Fruit fly (Drosophila melanogaster) whole organism: ENCODE data around the gene grsm.

ENCODE experiments used
- CG8478 ChIP-seq: fragments of >200 bp; optimal IDR thresholded peaks from 2 replicates; lab custom pipeline; 2018; ENCODE audit warnings: inconsistent platforms
- Dll ChIP-seq: fragments of >200 bp; optimal IDR thresholded peaks from 2 replicates; lab custom pipeline; 2017
- EcR ChIP-seq, 2 experiments: fragments of >200 bp; optimal IDR thresholded peaks; 2 replicates each; lab custom pipeline; 2017; ENCODE audit warnings: missing biosample characterization in 2 of 2, missing genetic modification characterization in 2 of 2, missing genetic modification reagents in 2 of 2
- pan ChIP-seq: fragments of >200 bp; optimal IDR thresholded peaks from 2 replicates; lab custom pipeline; 2017
- psq ChIP-seq: fragments of >200 bp; optimal IDR thresholded peaks from 2 replicates; lab custom pipeline; 2017
- usp ChIP-seq: fragments of >200 bp; optimal IDR thresholded peaks from 2 replicates; lab custom pipeline; 2017; ENCODE audit warnings: missing biosample characterization, missing genetic modification characterization, mixed read lengths

The grsm gene

DNA sequence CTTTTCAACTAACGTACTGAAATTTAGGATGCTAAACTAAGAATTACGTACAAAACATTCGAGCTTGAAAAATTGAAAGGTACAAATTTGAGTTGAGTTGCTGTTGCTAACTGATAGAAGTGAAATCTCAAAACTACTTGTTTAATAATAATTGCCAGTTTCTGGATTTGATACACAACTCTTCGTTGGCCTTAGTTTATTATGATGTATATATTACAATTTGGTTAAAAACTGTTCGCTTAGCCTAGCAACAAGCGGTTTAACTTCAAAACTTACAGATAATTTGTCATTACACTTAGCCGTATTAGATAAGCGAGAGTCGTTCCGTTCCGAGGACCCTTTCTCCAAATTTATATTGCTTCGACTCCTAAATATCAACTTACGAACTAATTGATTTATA lies at the start of gene grsm, which contains the start of gene CG14384:
Gene grsm (minus strand): TSS at position 101 of the 400 bp plus-strand sequence.
Gene CG14384 (minus strand): TSS at position 101 of the 400 bp plus-strand sequence.
- TF ChIP-seq psq (lab: Kevin White, UChicago) (no peak), pan (lab: Kevin White, UChicago) (no peak), usp (GFP tag; lab: Kevin White, UChicago) (no peak), EcR (GFP tag; optimal IDR thresholded peaks at IDR 0.05; lab: Kevin White, UChicago) (no peak), Dll (no peak)

dm6 chr3R:13015811-13016766 lies 48.6 kb upstream of the grsm start:
- TF ChIP-seq usp (GFP tag; lab: Kevin White, UChicago) (no peak), Dll (no peak), EcR (GFP tag; optimal IDR thresholded peaks at IDR 0.05; lab: Kevin White, UChicago) (no peak), psq (lab: Kevin White, UChicago) (no peak), CG8478 (lab: Kevin White, UChicago) (no peak), pan (lab: Kevin White, UChicago) (no peak)

- TF ChIP-seq pan (lab: Kevin White, UChicago) (no peak), CG8478 (lab: Kevin White, UChicago) (no peak), EcR (GFP tag; optimal IDR thresholded peaks at IDR 0.05; lab: Kevin White, UChicago) (no peak), psq (lab: Kevin White, UChicago) (no peak), Dll (no peak), usp (GFP tag; lab: Kevin White, UChicago) (no peak)
These were observed 47.9 kb upstream of the grsm start for dm6 chr3R:13015402-13015801.

DNA sequence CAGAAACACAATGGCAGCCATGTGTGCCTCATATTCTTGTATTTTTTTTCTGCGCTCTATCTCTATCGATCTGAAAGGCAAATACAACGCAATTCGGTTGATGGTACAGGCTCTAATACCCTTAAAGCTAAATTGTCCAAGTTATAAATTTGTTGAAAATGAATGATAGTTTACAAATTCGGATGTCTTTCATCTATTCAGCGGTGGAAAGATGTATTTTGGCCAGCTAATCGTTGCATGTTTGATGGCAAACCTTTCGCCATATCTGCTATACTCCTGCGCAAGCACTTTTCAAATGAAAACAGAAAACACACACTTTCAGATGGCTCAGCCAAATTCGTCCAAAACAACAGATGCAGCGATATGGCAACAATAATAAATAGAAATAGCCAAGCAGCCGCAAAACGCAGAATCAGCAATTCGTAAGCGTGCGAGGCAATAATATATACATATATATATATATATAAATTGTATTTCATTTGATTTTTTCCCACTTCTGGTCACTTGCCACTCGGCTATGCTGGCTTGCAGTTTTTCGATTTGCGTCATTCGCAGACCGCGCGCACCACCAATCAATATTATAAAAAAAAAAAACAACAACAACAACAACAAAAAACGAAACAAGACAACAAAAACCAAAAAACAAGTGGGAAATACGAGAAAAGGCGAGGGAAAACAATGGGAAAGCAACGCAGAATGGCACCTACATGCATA lies 46.8 kb upstream of the grsm start:
- no peak for TF ChIP-seq CG8478 (lab: Kevin White, UChicago)
- TF ChIP-seq usp (GFP tag; lab: Kevin White, UChicago), result no peak
- TF ChIP-seq psq (lab: Kevin White, UChicago), result no peak
- TF ChIP-seq Dll, result no peak
- TF ChIP-seq pan (lab: Kevin White, UChicago), result no peak
- no peak for TF ChIP-seq EcR (GFP tag; optimal IDR thresholded peaks at IDR 0.05; lab: Kevin White, UChicago)

- no peak for TF ChIP-seq Dll
- no peak for TF ChIP-seq psq (lab: Kevin White, UChicago)
- no peak for TF ChIP-seq CG8478 (lab: Kevin White, UChicago)
- no peak for TF ChIP-seq pan (lab: Kevin White, UChicago)
- no peak for TF ChIP-seq usp (GFP tag; lab: Kevin White, UChicago)
- no peak for TF ChIP-seq EcR (GFP tag; optimal IDR thresholded peaks at IDR 0.05; lab: Kevin White, UChicago)
These were observed 45.5 kb upstream of the grsm start for dm6 chr3R:13012990-13013389.

DNA sequence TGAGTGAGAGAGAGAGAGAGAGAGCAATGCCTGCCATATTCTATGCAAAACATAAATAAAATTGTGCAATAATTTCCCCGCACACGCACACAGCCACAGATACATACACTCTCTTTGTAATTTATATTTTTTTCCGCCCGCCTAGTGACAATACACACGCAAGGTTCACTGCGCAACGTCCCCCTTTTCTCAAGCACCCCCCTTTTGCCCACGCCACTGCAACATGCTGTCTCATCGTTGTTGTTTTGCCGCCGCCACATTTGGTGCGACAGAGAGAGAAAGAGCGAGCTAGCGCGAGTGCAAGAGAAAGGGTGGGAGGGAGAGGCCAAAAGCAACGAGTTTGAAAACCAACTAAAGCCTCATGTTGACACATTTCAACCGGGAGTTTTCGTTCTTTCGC lies 44.8 kb upstream of the grsm start:
- TF ChIP-seq CG8478 (lab: Kevin White, UChicago) (peak; percentile 85), EcR (GFP tag; optimal IDR thresholded peaks at IDR 0.05; lab: Kevin White, UChicago) (peak in 1 of 2 experiments; percentile 3), pan (lab: Kevin White, UChicago) (no peak), Dll (peak; percentile 29)

DNA sequence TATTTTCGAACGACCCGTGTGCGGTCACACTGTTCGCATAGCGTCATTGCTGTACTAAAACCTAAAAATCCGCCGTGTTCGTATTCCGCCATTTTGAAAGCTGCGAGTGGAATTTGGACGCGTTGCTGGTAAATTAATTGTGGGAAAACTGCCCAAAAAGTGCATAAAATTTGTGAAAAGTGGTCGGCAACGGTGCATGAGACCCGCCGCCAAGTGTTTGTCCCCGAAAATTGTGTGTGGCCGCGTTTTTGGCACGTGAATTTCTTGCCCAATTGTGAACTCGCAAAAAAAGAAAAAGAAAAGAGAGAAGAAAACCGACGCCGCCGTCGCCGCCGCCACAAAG lies 44.1 kb upstream of the grsm start, which contains the start of gene CtBP:
Gene CtBP (plus strand): TSS at position 29 of the 343 bp plus-strand sequence.
- TF ChIP-seq pan (lab: Kevin White, UChicago) (no peak), CG8478 (lab: Kevin White, UChicago) (no peak), usp (GFP tag; lab: Kevin White, UChicago) (no peak), psq (lab: Kevin White, UChicago) (no peak), Dll (no peak), EcR (GFP tag; optimal IDR thresholded peaks at IDR 0.05; lab: Kevin White, UChicago) (no peak)

- TF ChIP-seq usp (GFP tag; lab: Kevin White, UChicago) (no peak), psq (lab: Kevin White, UChicago) (no peak), pan (lab: Kevin White, UChicago) (no peak), EcR (GFP tag; optimal IDR thresholded peaks at IDR 0.05; lab: Kevin White, UChicago) (peak in 1 of 2 experiments; percentile 71), CG8478 (lab: Kevin White, UChicago) (no peak), Dll (peak; percentile 51)
These were observed 43.6 kb upstream of the grsm start, which contains the start of gene CG8031 for dm6 chr3R:13010905-13011620. TSS of gene CG8031 (minus strand) at chr3R:13011310.

DNA sequence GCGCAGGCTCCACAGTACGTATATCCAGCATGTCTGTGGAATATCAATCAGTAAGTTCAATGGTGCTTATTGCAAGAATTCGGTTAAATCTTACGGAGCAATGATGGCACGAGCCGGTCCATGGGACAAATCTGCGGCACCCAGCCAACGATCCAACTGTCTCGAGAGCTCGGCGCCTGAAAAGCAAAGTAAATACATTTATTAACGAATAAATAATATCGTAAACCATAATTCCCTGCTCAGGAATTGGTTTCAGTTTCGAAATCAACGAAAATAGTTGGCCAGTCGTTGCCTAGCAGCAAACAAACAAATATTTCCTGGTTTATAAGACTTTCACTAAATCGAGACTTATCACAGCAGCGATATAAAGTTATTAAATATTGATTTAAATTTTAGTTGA lies 42.1 kb upstream of the grsm start, which contains the start of gene CG11656:
Gene CG11656 (plus strand): TSS at position 301 of the 400 bp plus-strand sequence.
- TF ChIP-seq CG8478 (lab: Kevin White, UChicago) (no peak), EcR (GFP tag; optimal IDR thresholded peaks at IDR 0.05; lab: Kevin White, UChicago) (no peak), Dll (no peak), usp (GFP tag; lab: Kevin White, UChicago) (no peak), pan (lab: Kevin White, UChicago) (no peak), psq (lab: Kevin White, UChicago) (no peak)

dm6 chr3R:12998234-12998591 lies 30.7 kb upstream of the grsm start:
- no peak for TF ChIP-seq psq (lab: Kevin White, UChicago)
